Fruit fly (Drosophila melanogaster): ENCODE measurements around the gene Rh4.

The Rh4 gene

DNA sequence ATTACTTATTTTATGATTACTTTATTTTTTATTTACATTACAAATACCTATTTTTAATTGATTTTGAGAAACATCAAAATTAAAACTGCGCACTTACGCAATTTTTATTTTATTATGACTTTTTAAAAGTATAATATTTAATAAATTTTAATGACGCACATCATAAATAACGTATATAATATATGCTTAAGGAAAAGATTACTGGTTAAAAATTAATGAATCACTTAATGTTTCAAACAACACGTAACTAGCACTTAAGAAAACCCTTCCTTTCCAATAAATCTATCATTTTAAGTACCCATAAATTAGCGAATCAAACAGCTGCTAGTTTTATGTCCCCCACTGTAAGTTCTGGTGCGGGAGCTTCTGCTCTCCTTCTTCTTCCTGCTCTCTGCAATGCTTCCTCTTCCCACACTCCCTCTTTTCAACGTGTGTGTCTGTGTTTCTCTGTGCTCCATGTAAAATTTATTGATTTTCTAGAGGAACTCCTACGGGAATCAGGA lies 55.4 kb downstream of the Rh4 start:
- TF ChIP-seq Sin3A (optimal IDR thresholded peaks at IDR 0.05) (no peak), ttk (optimal IDR thresholded peaks at IDR 0.05) (no peak), Myc (optimal IDR thresholded peaks at IDR 0.05) (no peak), h (optimal IDR thresholded peaks at IDR 0.05) (no peak), insv (optimal IDR thresholded peaks at IDR 0.05) (no peak), psq (optimal IDR thresholded peaks at IDR 0.05) (no peak)

dm6 chr3L:16805806-16806719 lies 56.3 kb downstream of the Rh4 start:
- TF ChIP-seq h (optimal IDR thresholded peaks at IDR 0.05): no peak
- no peak for TF ChIP-seq insv (optimal IDR thresholded peaks at IDR 0.05)
- TF ChIP-seq ttk (optimal IDR thresholded peaks at IDR 0.05): no peak
- no peak for TF ChIP-seq psq (optimal IDR thresholded peaks at IDR 0.05)
- TF ChIP-seq Sin3A (optimal IDR thresholded peaks at IDR 0.05): no peak
- TF ChIP-seq Myc (optimal IDR thresholded peaks at IDR 0.05): no peak

DNA sequence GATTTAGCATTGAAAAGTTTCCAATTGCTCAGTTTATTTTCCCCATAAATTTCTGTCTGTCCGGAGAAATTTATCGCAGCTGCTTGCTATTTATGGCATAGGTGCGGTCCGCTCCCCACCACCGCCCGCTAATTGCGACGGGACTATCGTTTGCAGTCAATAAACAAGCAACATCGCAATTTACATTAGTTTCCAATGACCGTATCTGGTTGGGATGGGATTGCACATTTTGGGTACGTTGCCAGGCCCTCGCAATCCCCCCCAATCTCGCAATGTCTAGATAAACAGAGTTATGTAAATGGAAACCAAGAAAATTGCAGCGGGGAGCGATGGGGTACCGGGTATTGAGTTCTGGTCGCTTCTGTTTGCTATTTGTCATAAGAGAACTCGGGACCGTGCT lies 57.7 kb downstream of the Rh4 start, which contains the start of gene nudC:
TSS of gene nudC (plus strand) at position 368 of the 400 bp plus-strand sequence.
- TF ChIP-seq ttk (optimal IDR thresholded peaks at IDR 0.05) (no peak), h (optimal IDR thresholded peaks at IDR 0.05) (no peak), Myc (optimal IDR thresholded peaks at IDR 0.05) (no peak), insv (optimal IDR thresholded peaks at IDR 0.05) (no peak), psq (optimal IDR thresholded peaks at IDR 0.05) (no peak), Sin3A (optimal IDR thresholded peaks at IDR 0.05) (no peak)

DNA sequence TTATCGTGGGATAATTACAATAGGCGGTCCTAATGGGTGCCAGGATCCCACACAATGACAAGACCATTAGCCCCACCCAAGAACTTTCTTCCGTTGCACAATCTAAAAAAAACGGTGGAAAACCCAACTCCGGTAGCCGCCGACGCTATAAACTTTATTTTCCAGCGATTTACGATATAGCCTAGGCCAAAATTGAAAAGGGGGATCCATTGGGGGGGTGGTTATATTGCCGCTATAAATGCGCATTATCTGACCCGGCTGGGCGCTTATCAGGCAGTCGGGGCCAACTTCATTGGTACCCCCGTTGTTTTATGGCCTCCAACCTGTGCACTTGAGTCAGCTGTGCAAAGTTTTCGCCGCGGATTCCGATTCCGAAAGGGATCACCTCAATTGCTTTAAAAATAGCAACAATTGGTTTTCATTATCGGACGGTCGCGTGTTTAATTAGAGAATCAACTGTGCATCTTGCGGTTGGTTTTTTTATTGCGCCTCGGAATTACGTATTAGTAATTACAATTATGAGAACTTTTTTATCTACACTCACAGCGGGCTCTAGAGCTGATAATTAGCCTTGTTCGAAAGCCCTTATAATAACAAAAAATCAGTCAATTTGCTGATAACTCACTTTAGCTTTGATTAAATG lies 58.5 kb downstream of the Rh4 start:
- TF ChIP-seq insv (optimal IDR thresholded peaks at IDR 0.05) (no peak), Sin3A (optimal IDR thresholded peaks at IDR 0.05) (no peak), Myc (optimal IDR thresholded peaks at IDR 0.05) (no peak), psq (optimal IDR thresholded peaks at IDR 0.05) (no peak), ttk (optimal IDR thresholded peaks at IDR 0.05) (no peak), h (optimal IDR thresholded peaks at IDR 0.05) (no peak)

DNA sequence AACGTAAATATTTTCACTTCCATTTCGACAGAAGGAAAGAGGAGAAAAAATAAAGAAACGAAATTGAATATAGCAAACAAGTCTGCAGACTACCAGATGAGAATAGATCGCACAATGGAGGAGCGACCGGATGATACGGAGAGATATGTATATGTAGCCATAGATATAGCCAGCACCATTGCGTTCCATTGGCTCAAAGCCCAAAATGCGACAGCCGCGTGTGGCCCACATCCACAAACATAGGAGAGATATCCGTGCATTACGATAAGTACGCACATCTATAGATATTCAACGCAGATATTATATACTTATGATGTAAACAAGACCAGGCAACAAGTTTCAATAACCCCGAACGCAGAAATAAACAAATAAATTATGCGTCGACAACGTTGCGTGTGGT lies 59.0 kb downstream of the Rh4 start:
- TF ChIP-seq ttk (optimal IDR thresholded peaks at IDR 0.05) (no peak), Myc (optimal IDR thresholded peaks at IDR 0.05) (no peak), Sin3A (optimal IDR thresholded peaks at IDR 0.05) (no peak), psq (optimal IDR thresholded peaks at IDR 0.05) (no peak), insv (optimal IDR thresholded peaks at IDR 0.05) (no peak), h (optimal IDR thresholded peaks at IDR 0.05) (no peak)

Data from Kc167 (cell line).